Worm (Caenorhabditis elegans): ENCODE data around the gene smf-1.

smf-1 gene

DNA sequence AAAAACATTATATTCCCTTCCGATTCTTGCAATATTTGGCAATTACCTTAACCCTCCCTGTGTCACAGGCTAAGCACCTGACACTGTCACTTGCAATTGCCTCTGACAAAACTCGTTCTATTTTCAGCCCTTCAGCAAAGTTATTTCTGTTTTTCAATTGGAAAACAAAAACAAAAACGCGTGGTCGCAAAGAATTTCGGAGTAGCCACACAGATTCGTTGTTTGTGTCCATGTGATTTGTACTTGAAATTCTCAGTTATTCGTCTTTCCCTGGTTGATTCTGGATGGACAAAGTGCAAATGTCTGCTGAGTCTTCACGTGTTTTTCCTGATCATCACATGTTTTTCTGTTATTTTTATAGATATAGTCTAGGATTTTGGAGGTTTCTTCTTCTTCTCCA lies 12.6 kb upstream of the smf-1 start:
- TF ChIP-seq sea-1 (GFP tag; conservative IDR thresholded peaks at IDR 0.05): no peak
- no peak for TF ChIP-seq hnd-1 (tag; optimal IDR thresholded peaks at IDR 0.05)
- no peak for TF ChIP-seq pes-1 (GFP tag; IDR thresholded peaks at IDR 0.05)

DNA sequence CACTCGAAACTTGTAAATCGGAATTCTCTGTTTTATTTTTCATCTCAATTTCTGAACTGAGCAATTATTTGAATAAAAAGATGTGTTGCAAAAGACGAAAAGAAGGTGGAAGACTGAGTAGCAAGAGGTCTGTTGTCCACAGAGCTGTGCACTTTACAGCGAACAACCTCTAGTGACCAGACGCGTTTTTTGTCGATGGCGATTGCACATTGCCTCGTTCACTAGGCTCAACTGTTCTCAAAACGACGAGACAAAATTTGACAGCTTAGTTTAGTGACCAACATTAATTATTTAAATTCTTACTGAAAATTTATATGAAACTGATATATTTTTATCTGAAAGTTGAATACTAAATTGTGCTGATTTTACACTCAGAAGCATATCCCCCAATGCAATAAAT lies 10.3 kb upstream of the smf-1 start, which contains the start of gene R03E9.2:
Gene R03E9.2, minus strand, starts transcription at position 101 of the 400 bp plus-strand sequence.
- TF ChIP-seq ceh-13 (GFP tag; optimal IDR thresholded peaks at IDR 0.05) (no peak), tbx-11 (GFP tag; IDR thresholded peaks at IDR 0.05) (no peak), ama-1 (optimal IDR thresholded peaks at IDR 0.05) (no peak), hmg-4 (GFP tag; optimal IDR thresholded peaks at IDR 0.05) (no peak), B0310.2 (tag; optimal IDR thresholded peaks at IDR 0.05) (no peak), F13C5.2 (tag; optimal IDR thresholded peaks at IDR 0.05) (no peak), pes-1 (GFP tag; IDR thresholded peaks at IDR 0.05) (no peak), hnd-1 (tag; optimal IDR thresholded peaks at IDR 0.05) (no peak), hmbx-1 (tag; optimal IDR thresholded peaks at IDR 0.05) (no peak), tra-4 (tag; optimal IDR thresholded peaks at IDR 0.05) (no peak), ets-7 (tag; optimal IDR thresholded peaks at IDR 0.05) (no peak), scrt-1 (GFP tag; IDR thresholded peaks at IDR 0.05) (no peak), aly-1 (tag; optimal IDR thresholded peaks at IDR 0.05) (no peak), ceh-36 (tag; optimal IDR thresholded peaks at IDR 0.05) (no peak)

DNA sequence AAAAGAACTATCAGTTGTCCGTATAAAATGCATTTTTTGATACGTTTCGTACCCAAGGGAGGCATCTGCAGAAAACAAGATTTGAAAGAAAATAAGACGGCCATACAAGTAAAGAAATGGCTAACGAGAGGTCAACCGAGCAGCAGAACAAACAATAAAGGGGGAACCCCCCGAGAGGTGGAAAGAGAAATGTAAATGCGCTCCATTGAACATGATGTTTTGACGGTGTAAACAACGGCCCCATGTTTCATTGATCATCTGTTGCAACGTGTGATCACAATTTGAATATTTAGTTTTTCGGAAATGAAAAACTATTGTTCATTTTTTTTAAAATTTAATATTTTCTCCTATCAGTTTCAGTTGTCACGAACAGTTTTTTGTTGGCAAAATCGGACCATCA lies 6.7 kb upstream of the smf-1 start, which contains the start of gene K11G12.6:
Gene K11G12.6, minus strand, starts transcription at position 65 of the 400 bp plus-strand sequence.
- TF ChIP-seq F13C5.2 (tag; optimal IDR thresholded peaks at IDR 0.05): no peak

DNA sequence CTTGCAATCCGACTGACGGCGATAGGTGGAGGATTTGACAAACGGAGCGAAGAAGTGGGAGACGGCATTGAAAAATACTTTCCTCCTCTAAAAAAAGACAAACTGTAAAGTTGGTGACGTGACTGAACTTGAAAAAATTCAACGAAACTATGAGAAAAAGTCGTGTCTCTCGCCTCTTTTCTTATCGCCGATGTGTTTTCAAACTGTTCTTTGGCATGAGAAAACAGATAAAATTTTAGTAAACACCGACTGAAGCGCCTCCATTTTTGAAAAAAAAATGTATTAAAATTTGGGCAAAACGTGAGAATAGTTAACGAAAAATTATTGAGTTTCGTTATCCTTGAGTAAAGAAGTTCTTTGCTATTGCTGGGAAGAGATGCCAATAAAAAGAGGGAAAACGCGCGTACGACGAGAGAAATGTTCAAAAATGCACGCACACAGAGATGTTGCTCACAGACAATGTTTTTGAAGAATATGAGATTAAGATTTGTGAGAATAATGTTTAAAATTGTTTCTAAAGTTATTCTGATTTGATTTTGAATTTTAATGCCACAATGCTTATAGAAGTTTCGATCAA lies 6.0 kb upstream of the smf-1 start:
- no peak for TF ChIP-seq B0310.2 (tag; optimal IDR thresholded peaks at IDR 0.05)
- TF ChIP-seq flt-1 (GFP tag; IDR thresholded peaks at IDR 0.05): no peak
- TF ChIP-seq ama-1 (optimal IDR thresholded peaks at IDR 0.05): no peak
- TF ChIP-seq hnd-1 (tag; optimal IDR thresholded peaks at IDR 0.05): no peak
- no peak for TF ChIP-seq hmg-4 (GFP tag; optimal IDR thresholded peaks at IDR 0.05)
- TF ChIP-seq pes-1 (GFP tag; IDR thresholded peaks at IDR 0.05): no peak
- TF ChIP-seq ets-7 (tag; optimal IDR thresholded peaks at IDR 0.05): no peak
- TF ChIP-seq tbx-37 (GFP tag; conservative IDR thresholded peaks at IDR 0.05): no peak
- TF ChIP-seq scrt-1 (GFP tag; IDR thresholded peaks at IDR 0.05): no peak
- no peak for TF ChIP-seq ceh-13 (GFP tag; optimal IDR thresholded peaks at IDR 0.05)
- TF ChIP-seq ceh-36 (tag; optimal IDR thresholded peaks at IDR 0.05): no peak
- no peak for TF ChIP-seq F13C5.2 (tag; optimal IDR thresholded peaks at IDR 0.05)
- no peak for TF ChIP-seq tra-4 (tag; optimal IDR thresholded peaks at IDR 0.05)
- TF ChIP-seq aly-1 (tag; optimal IDR thresholded peaks at IDR 0.05): no peak
- no peak for TF ChIP-seq sea-1 (GFP tag; conservative IDR thresholded peaks at IDR 0.05)
- TF ChIP-seq tbx-11 (GFP tag; IDR thresholded peaks at IDR 0.05): no peak

DNA sequence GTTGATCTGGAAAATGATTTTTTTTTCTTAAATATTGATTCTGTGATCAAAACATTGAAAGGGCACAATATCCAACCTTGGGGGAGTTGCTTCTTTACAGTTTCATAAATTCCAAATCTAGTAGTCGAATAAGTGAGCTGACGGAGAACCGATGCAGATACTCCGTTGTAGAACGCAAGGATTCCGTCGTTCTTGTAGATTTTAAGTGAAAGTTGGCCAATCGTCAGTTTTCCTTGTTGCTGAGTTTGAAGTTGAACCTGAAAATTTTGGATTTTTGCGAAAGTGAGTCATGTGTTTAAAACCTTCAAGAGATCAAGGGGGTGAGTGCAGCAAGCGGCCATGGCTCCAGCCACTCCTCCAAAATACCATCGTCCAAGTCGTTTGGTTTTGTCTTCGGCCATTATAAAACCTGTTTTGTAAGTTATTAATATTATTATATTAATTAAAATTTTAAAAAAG lies 2.4 kb upstream of the smf-1 start, which contains the start of gene slc-25A10:
Gene slc-25A10, minus strand, starts transcription at position 409 of the 459 bp plus-strand sequence.
- TF ChIP-seq B0310.2 (tag; optimal IDR thresholded peaks at IDR 0.05) (no peak), hmbx-1 (tag; optimal IDR thresholded peaks at IDR 0.05) (no peak), hnd-1 (tag; optimal IDR thresholded peaks at IDR 0.05) (no peak), tbx-37 (GFP tag; conservative IDR thresholded peaks at IDR 0.05) (no peak)

DNA sequence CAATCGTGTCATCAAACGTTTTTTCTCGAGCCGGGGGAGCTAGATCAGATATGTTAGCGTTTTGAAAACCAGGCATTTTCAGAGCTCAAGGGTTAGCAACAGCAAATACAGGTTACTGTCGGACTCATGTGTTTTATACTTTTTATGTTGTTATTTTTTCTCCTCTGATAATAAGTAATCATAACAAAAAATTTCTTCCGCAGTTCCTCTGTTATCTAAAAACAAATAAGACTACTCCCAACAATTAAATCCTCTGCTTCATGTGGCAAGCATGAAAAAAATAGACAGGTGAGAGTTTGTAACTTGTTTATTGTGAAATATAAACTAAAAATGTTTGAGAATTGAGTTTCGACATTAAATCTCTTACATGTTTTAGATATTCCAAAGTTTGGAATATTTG lies 4.3 kb downstream of the smf-1 start, which contains the start of gene smf-2:
Gene smf-2, minus strand, starts transcription at position 101 of the 400 bp plus-strand sequence.
- TF ChIP-seq flt-1 (GFP tag; IDR thresholded peaks at IDR 0.05): no peak
- no peak for TF ChIP-seq ceh-36 (tag; optimal IDR thresholded peaks at IDR 0.05)
- TF ChIP-seq hnd-1 (tag; optimal IDR thresholded peaks at IDR 0.05): no peak
- no peak for TF ChIP-seq tra-4 (tag; optimal IDR thresholded peaks at IDR 0.05)
- TF ChIP-seq hmbx-1 (tag; optimal IDR thresholded peaks at IDR 0.05): no peak
- no peak for TF ChIP-seq scrt-1 (GFP tag; IDR thresholded peaks at IDR 0.05)
- no peak for TF ChIP-seq aly-1 (tag; optimal IDR thresholded peaks at IDR 0.05)
- TF ChIP-seq ets-7 (tag; optimal IDR thresholded peaks at IDR 0.05): no peak
- no peak for TF ChIP-seq tbx-37 (GFP tag; conservative IDR thresholded peaks at IDR 0.05)
- no peak for TF ChIP-seq F13C5.2 (tag; optimal IDR thresholded peaks at IDR 0.05)
- no peak for TF ChIP-seq sea-1 (GFP tag; conservative IDR thresholded peaks at IDR 0.05)
- TF ChIP-seq hmg-4 (GFP tag; optimal IDR thresholded peaks at IDR 0.05): no peak
- TF ChIP-seq ceh-13 (GFP tag; optimal IDR thresholded peaks at IDR 0.05): no peak

DNA sequence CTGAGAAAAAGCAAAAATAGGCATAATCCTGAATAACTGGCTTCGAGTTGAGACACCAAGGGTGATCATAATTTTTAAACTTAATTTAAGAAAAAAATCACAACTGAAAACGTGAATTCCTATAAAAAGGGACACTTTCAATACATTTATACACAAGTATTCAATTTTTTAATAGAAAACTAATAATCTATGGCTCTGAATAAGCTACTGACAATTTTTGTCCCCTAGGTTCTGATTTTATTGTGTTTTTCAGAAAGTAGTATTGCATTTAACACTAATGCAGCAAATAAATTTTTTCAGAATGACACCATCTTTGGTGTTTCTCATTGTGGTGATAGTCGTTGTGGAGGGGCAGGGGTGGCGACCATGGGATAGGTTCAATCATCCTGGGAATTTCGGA lies 9.6 kb downstream of the smf-1 start, which contains the start of gene nas-11:
Gene nas-11, plus strand, starts transcription at position 301 of the 400 bp plus-strand sequence.
- TF ChIP-seq ama-1 (optimal IDR thresholded peaks at IDR 0.05) (no peak), ceh-13 (GFP tag; optimal IDR thresholded peaks at IDR 0.05) (no peak), tbx-11 (GFP tag; IDR thresholded peaks at IDR 0.05) (no peak), B0310.2 (tag; optimal IDR thresholded peaks at IDR 0.05) (no peak), tbx-37 (GFP tag; conservative IDR thresholded peaks at IDR 0.05) (no peak), flt-1 (GFP tag; IDR thresholded peaks at IDR 0.05) (no peak), aly-1 (tag; optimal IDR thresholded peaks at IDR 0.05) (no peak), ets-7 (tag; optimal IDR thresholded peaks at IDR 0.05) (no peak), scrt-1 (GFP tag; IDR thresholded peaks at IDR 0.05) (no peak), ceh-36 (tag; optimal IDR thresholded peaks at IDR 0.05) (no peak), tra-4 (tag; optimal IDR thresholded peaks at IDR 0.05) (no peak), hmbx-1 (tag; optimal IDR thresholded peaks at IDR 0.05) (no peak), pes-1 (GFP tag; IDR thresholded peaks at IDR 0.05) (no peak)

DNA sequence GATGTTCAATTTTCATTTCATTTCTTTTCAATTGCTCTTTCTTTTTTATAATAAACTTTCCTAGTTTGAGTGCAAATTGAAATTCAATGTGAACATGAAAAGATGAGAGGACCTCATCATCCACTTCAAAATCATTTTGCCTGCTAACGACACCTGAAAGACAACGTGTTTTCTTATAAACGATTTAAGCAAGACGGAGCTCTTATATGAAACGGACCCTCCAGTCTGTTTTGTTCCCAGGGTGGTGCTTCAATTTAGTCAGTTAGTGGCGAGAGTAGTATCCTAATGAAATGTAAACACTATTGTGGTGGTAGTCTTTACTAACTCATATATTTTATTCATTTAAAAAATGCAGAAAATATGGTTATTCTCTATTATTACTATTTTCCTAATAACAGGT lies 13.6 kb downstream of the smf-1 start, which contains the start of gene acr-3:
Gene acr-3, plus strand, starts transcription at position 301 of the 400 bp plus-strand sequence.
- TF ChIP-seq B0310.2 (tag; optimal IDR thresholded peaks at IDR 0.05): no peak
- no peak for TF ChIP-seq sea-1 (GFP tag; conservative IDR thresholded peaks at IDR 0.05)
- TF ChIP-seq ets-7 (tag; optimal IDR thresholded peaks at IDR 0.05): no peak
- no peak for TF ChIP-seq tra-4 (tag; optimal IDR thresholded peaks at IDR 0.05)
- TF ChIP-seq F13C5.2 (tag; optimal IDR thresholded peaks at IDR 0.05): no peak
- no peak for TF ChIP-seq hmg-4 (GFP tag; optimal IDR thresholded peaks at IDR 0.05)
- no peak for TF ChIP-seq pes-1 (GFP tag; IDR thresholded peaks at IDR 0.05)
- TF ChIP-seq hnd-1 (tag; optimal IDR thresholded peaks at IDR 0.05): no peak
- no peak for TF ChIP-seq flt-1 (GFP tag; IDR thresholded peaks at IDR 0.05)
- no peak for TF ChIP-seq ama-1 (optimal IDR thresholded peaks at IDR 0.05)
- no peak for TF ChIP-seq hmbx-1 (tag; optimal IDR thresholded peaks at IDR 0.05)

All from whole organism, early embryonic.